Fruit fly (Drosophila melanogaster) S2 (cell line): ENCODE measurements around the gene CG46301.

Experiments used
- CG8478 ChIP-seq: fragments of >200 bp; optimal IDR thresholded peaks from 2 replicates; lab custom pipeline; 2018
- CTCF ChIP-seq, 2 experiments: fragments of >200 bp; optimal IDR thresholded peaks; 2 replicates each; lab custom pipeline; 2018

DNA sequence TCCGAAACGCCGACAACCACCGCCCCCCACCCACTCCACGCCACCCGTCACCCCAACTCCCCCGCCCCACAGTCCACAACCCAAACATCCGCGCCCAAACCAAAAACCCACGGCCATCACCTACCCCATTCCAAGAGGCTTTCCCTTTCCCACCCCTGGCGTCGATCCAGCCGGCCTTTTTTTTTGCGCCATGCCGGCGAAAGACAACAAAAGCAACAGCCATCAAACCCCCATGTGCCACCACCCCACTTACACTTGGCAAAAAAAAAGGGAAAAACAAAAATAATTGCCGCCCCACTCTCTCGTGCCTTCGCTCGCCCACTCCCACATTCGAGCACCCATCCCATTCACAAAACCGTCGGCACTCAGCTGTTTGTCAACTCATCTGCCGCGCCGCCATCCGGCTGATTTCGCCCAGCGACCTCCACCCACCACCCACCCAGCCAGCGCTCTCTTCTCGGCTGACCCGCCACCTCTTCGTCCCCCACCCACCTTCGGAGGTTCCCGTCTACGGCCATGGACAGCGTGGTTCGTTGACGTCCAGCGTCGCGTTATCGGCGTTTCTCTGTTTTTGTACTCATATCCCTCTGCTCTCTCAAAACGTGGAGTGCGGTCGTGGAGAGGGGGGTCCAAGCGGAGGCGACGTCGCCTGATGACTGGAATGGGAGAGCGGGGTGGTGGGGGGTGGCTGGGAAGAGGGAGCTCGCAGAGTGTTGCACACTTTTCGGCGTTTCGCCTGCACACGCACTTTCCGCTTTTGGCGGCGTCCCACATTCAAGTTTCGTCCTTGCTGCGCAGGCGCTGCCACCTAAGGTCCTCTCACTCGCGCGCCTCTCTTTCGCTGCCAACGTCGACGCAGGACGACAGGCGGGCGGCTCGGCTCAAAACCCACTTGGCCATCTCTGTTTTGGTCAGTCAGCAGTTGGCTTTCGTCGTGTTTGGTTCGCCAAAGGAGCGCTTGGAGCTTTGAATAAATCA is 30.0 kb downstream of the CG46301 start:
- no peak for TF ChIP-seq CTCF (optimal IDR thresholded peaks at IDR 0.05; lab: Kevin White, UChicago)
- TF ChIP-seq CG8478 (lab: Kevin White, UChicago): no peak
